Fruit fly (Drosophila melanogaster) S2 (cell line): ENCODE measurements around the gene Atx-1.

Experiments used
- CG8478 ChIP-seq: fragments of >200 bp; optimal IDR thresholded peaks from 2 replicates; lab custom pipeline; 2018
- CTCF ChIP-seq, 2 experiments: fragments of >200 bp; optimal IDR thresholded peaks; 2 replicates each; lab custom pipeline; 2018

DNA sequence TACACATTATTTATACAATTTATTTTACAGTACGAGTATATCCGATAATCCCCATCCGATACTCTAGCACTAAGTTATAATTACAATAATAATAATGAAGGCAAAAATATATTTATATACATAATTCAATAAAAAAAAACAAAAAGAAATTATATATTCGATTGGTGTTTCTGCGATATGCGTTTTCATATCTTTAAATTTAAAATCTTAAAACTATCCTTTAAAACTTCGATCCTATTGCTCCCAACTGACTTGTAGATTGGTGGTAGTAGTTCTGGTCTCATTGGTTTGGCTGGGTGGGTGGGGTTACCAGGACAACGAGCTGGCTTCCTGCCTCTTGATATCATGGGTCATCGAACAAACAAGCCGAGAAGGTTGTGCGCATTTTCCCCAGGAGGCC, 9.3 kb upstream of the Atx-1 start, which contains the start of gene iav:
- TF ChIP-seq CG8478 (lab: Kevin White, UChicago): no peak
- TF ChIP-seq CTCF (optimal IDR thresholded peaks at IDR 0.05; lab: Kevin White, UChicago): no peak
